Worm (Caenorhabditis elegans) whole organism, young adult: ENCODE data around the gene C18D11.6.

Source experiments
- F52B5.7 ChIP-seq: sonication (generic microtip); optimal IDR thresholded peaks from 2 replicates; lab custom pipeline; 2016; ENCODE audit warnings: mild to moderate bottlenecking, missing genetic modification characterization, missing compliant biosample characterization
- ceh-40 ChIP-seq: fragments of 200-800 bp; sonication (Bioruptor generic); IDR thresholded peaks from 2 replicates; pipeline ENCODE4 v1.3.6; 2022; ENCODE audit warnings: missing genetic modification characterization, missing compliant biosample characterization
- hlh-26 ChIP-seq: fragments of 200-800 bp; sonication (Bioruptor generic); conservative IDR thresholded peaks from 2 replicates; pipeline ENCODE4 v1.3.6; 2022; ENCODE audit warnings: missing genetic modification reagents, missing genetic modification characterization, missing compliant biosample characterization
- lag-1 ChIP-seq: fragments of 200-800 bp; sonication (Bioruptor generic); IDR thresholded peaks from 2 replicates; pipeline ENCODE4 v1.3.6; 2022; ENCODE audit warnings: missing genetic modification reagents, missing genetic modification characterization, missing compliant biosample characterization
- lir-1 ChIP-seq: fragments of 200-800 bp; sonication (Bioruptor generic); conservative IDR thresholded peaks from 2 replicates; pipeline ENCODE4 v1.3.6; 2022; ENCODE audit warnings: missing genetic modification reagents, missing genetic modification characterization, missing compliant biosample characterization
- pha-4 ChIP-seq: fragments of 150-350 bp; sonication (generic microtip); optimal IDR thresholded peaks from 2 replicates; lab custom pipeline; 2014; ENCODE audit warnings: missing biosample characterization, missing genetic modification reagents, missing genetic modification characterization
- snpc-4 ChIP-seq, 5 experiments: fragments of 150-350 bp in 1 of 5; sonication (generic microtip) in 4 of 5; optimal IDR thresholded peaks; 2 replicates each; lab custom pipeline; 2014 to 2018; ENCODE audit warnings: missing genetic modification characterization in 5 of 5, missing biosample characterization in 3 of 5, antibody characterized with exemption in 2 of 5, mild to moderate bottlenecking in 2 of 5, missing compliant biosample characterization in 2 of 5, missing genotype in 2 of 5, moderate library complexity in 2 of 5, missing genetic modification reagents in 1 of 5
- unc-130 ChIP-seq: sonication (generic microtip); optimal IDR thresholded peaks from 2 replicates; lab custom pipeline; 2016; ENCODE audit warnings: missing genetic modification reagents, missing genetic modification characterization, missing compliant biosample characterization

- TF ChIP-seq lir-1 (GFP tag; lab: Robert Waterston, UW) (no peak), hlh-26 (GFP tag; lab: Robert Waterston, UW) (no peak), lag-1 (GFP tag; lab: Robert Waterston, UW) (no peak), pha-4 (no peak), unc-130 (GFP tag; lab: Kevin White, UChicago) (no peak), snpc-4 (GFP tag; optimal IDR thresholded peaks at IDR 0.05; lab: Kevin White, UChicago) (no peak), snpc-4 (tag; optimal IDR thresholded peaks at IDR 0.05; lab: Kevin White, UChicago) (no peak), F52B5.7 (tag; lab: Kevin White, UChicago) (no peak), ceh-40 (GFP tag; lab: Robert Waterston, UW) (no peak)
Observed at ce11 chrIII:11781800-11782199, 28.6 kb upstream of the C18D11.6 start, which contains the start of gene srd-74.
